Worm (Caenorhabditis elegans) whole organism, late embryonic: ENCODE results near the gene sftd-3.

Source experiments
- C38D4.7 ChIP-seq: fragments of 200-800 bp; sonication (Bioruptor generic); optimal IDR thresholded peaks from 2 replicates; lab custom pipeline; 2018; ENCODE audit warnings: mild to moderate bottlenecking, missing genetic modification characterization, moderate library complexity, missing compliant biosample characterization
- T23F11.4 ChIP-seq: fragments of 200-800 bp; sonication (Bioruptor generic); optimal IDR thresholded peaks from 2 replicates; lab custom pipeline; 2018; ENCODE audit warnings: mild to moderate bottlenecking, missing genetic modification characterization, missing compliant biosample characterization
- Y22D7AL.16 ChIP-seq: sonication (generic microtip); optimal IDR thresholded peaks from 2 replicates; lab custom pipeline; 2016; ENCODE audit warnings: missing genetic modification characterization, missing compliant biosample characterization
- ama-1 ChIP-seq: fragments of 150-350 bp; optimal IDR thresholded peaks from 2 replicates; lab custom pipeline; 2014
- ceh-14 ChIP-seq: sonication (generic microtip); optimal IDR thresholded peaks from 2 replicates; lab custom pipeline; 2016; ENCODE audit warnings: missing genotype, missing genetic modification characterization, missing compliant biosample characterization
- ceh-18 ChIP-seq: sonication (generic microtip); optimal IDR thresholded peaks from 2 replicates; lab custom pipeline; 2016; ENCODE audit warnings: missing genetic modification characterization, missing compliant biosample characterization
- ceh-19 ChIP-seq: fragments of 200-800 bp; sonication (Bioruptor generic); optimal IDR thresholded peaks from 2 replicates; lab custom pipeline; 2018; ENCODE audit warnings: mild to moderate bottlenecking, missing genetic modification characterization, missing compliant biosample characterization
- ceh-22 ChIP-seq: sonication (generic microtip); optimal IDR thresholded peaks from 2 replicates; lab custom pipeline; 2017; ENCODE audit warnings: missing biosample characterization, missing genetic modification characterization
- ceh-31 ChIP-seq: sonication (generic microtip); optimal IDR thresholded peaks from 2 replicates; lab custom pipeline; 2016; ENCODE audit warnings: missing genetic modification characterization, missing compliant biosample characterization
- ceh-34 ChIP-seq: sonication (generic microtip); optimal IDR thresholded peaks from 2 replicates; lab custom pipeline; 2016; ENCODE audit warnings: mild to moderate bottlenecking, missing genetic modification characterization, missing compliant biosample characterization
- ceh-45 ChIP-seq: fragments of 200-800 bp; sonication (Bioruptor generic); IDR thresholded peaks from 2 replicates; pipeline ENCODE4 v1.3.6; 2022; ENCODE audit warnings: missing genetic modification reagents, missing genetic modification characterization, missing compliant biosample characterization
- ceh-9 ChIP-seq: sonication (generic microtip); optimal IDR thresholded peaks from 2 replicates; lab custom pipeline; 2016; ENCODE audit warnings: mild to moderate bottlenecking, missing genetic modification characterization, inconsistent platforms, missing compliant biosample characterization
- dve-1 ChIP-seq: sonication (generic microtip); optimal IDR thresholded peaks from 2 replicates; lab custom pipeline; 2017; ENCODE audit warnings: antibody characterized with exemption, mild to moderate bottlenecking, missing genetic modification characterization, missing compliant biosample characterization
- ets-4 ChIP-seq: sonication (generic microtip); optimal IDR thresholded peaks from 2 replicates; lab custom pipeline; 2016; ENCODE audit warnings: missing genetic modification characterization, missing compliant biosample characterization
- eyg-1 ChIP-seq: sonication (generic microtip); optimal IDR thresholded peaks from 2 replicates; lab custom pipeline; 2016; ENCODE audit warnings: missing genotype, missing genetic modification characterization, missing compliant biosample characterization
- fax-1 ChIP-seq: sonication (generic microtip); optimal IDR thresholded peaks from 2 replicates; lab custom pipeline; 2016; ENCODE audit warnings: missing genotype, missing genetic modification characterization, missing compliant biosample characterization
- hlh-13 ChIP-seq: fragments of 200-800 bp; sonication (Bioruptor generic); optimal IDR thresholded peaks from 2 replicates; lab custom pipeline; 2018; ENCODE audit warnings: mild to moderate bottlenecking, missing genetic modification characterization, missing compliant biosample characterization
- hlh-15 ChIP-seq: sonication (generic microtip); optimal IDR thresholded peaks from 2 replicates; lab custom pipeline; 2016; ENCODE audit warnings: missing genetic modification characterization, missing compliant biosample characterization
- hlh-8 ChIP-seq: sonication (generic microtip); optimal IDR thresholded peaks from 2 replicates; lab custom pipeline; 2016; ENCODE audit warnings: missing genotype, missing genetic modification characterization, missing compliant biosample characterization
- lim-6 ChIP-seq: sonication (generic microtip); optimal IDR thresholded peaks from 2 replicates; lab custom pipeline; 2016; ENCODE audit warnings: missing genetic modification characterization, missing compliant biosample characterization
- mec-3 ChIP-seq: sonication (generic microtip); optimal IDR thresholded peaks from 2 replicates; lab custom pipeline; 2016; ENCODE audit warnings: borderline replicate concordance, missing genetic modification characterization, missing compliant biosample characterization
- nfya-1 ChIP-seq: sonication (generic microtip); optimal IDR thresholded peaks from 2 replicates; lab custom pipeline; 2017; ENCODE audit warnings: missing genetic modification characterization, mild to moderate bottlenecking, missing compliant biosample characterization, antibody characterized with exemption, moderate library complexity
- nhr-232 ChIP-seq: sonication (generic microtip); optimal IDR thresholded peaks from 2 replicates; lab custom pipeline; 2016; ENCODE audit warnings: missing genetic modification characterization, missing compliant biosample characterization
- pag-3 ChIP-seq: sonication (generic microtip); optimal IDR thresholded peaks from 2 replicates; lab custom pipeline; 2016; ENCODE audit warnings: missing compliant biosample characterization, missing genetic modification characterization, borderline replicate concordance
- pax-1 ChIP-seq: fragments of 150-350 bp; optimal IDR thresholded peaks from 2 replicates; lab custom pipeline; 2014; ENCODE audit warnings: missing biosample characterization, missing genetic modification characterization
- pha-2 ChIP-seq: sonication (generic microtip); optimal IDR thresholded peaks from 2 replicates; lab custom pipeline; 2017; ENCODE audit warnings: mild to moderate bottlenecking, missing genetic modification characterization, missing compliant biosample characterization
- pros-1 ChIP-seq: fragments of 150-350 bp; optimal IDR thresholded peaks from 2 replicates; lab custom pipeline; 2014; ENCODE audit warnings: missing biosample characterization, missing genetic modification reagents, missing genetic modification characterization
- rnt-1 ChIP-seq: sonication (generic microtip); optimal IDR thresholded peaks from 2 replicates; lab custom pipeline; 2016; ENCODE audit warnings: missing genetic modification characterization, missing compliant biosample characterization
- sdc-2 ChIP-seq: sonication (generic microtip); optimal IDR thresholded peaks from 2 replicates; lab custom pipeline; 2016; ENCODE audit warnings: missing genotype, missing genetic modification characterization, missing compliant biosample characterization
- sox-2 ChIP-seq: fragments of 200-800 bp; sonication (Bioruptor generic); IDR thresholded peaks from 2 replicates; pipeline ENCODE4 v1.3.6; 2022; ENCODE audit warnings: missing genetic modification reagents, missing genetic modification characterization, missing compliant biosample characterization
- tbx-7 ChIP-seq: sonication (generic microtip); optimal IDR thresholded peaks from 2 replicates; lab custom pipeline; 2016; ENCODE audit warnings: missing genotype, missing genetic modification characterization, missing compliant biosample characterization
- ttx-3 ChIP-seq: sonication (generic microtip); optimal IDR thresholded peaks from 2 replicates; lab custom pipeline; 2016; ENCODE audit warnings: missing genetic modification reagents, missing genetic modification characterization, missing compliant biosample characterization
- unc-3 ChIP-seq, 2 experiments: fragments of 200-800 bp in 1 of 2; sonication (Bioruptor generic) in 1 of 2; sonication (generic microtip) in 1 of 2; conservative IDR thresholded peaks in 1 of 2; optimal IDR thresholded peaks in 1 of 2; 2 replicates each; pipeline versions ENCODE4 v1.3.6 to Lab custom; 2016 to 2022; ENCODE audit warnings: missing compliant biosample characterization in 2 of 2, missing genetic modification characterization in 2 of 2, missing genetic modification reagents in 1 of 2
- unc-42 ChIP-seq: sonication (generic microtip); optimal IDR thresholded peaks from 2 replicates; lab custom pipeline; 2016; ENCODE audit warnings: missing genotype, missing genetic modification characterization, missing compliant biosample characterization
- unc-55 ChIP-seq: sonication (generic microtip); optimal IDR thresholded peaks from 2 replicates; lab custom pipeline; 2017; ENCODE audit warnings: missing biosample characterization, missing genetic modification reagents, missing genetic modification characterization
- zip-5 ChIP-seq: sonication (generic microtip); optimal IDR thresholded peaks from 2 replicates; lab custom pipeline; 2016; ENCODE audit warnings: missing genetic modification characterization, missing compliant biosample characterization
- ztf-16 ChIP-seq: sonication (generic microtip); optimal IDR thresholded peaks from 2 replicates; lab custom pipeline; 2017; ENCODE audit warnings: missing genetic modification characterization, missing compliant biosample characterization

Gene sftd-3

ce11 chrII:8933693-8934432, 30.1 kb downstream of the sftd-3 start, which contains the start of gene T21B10.3:
TSS of gene T21B10.3 (plus strand) at chrII:8934382.
- TF ChIP-seq hlh-8 (tag; lab: Kevin White, UChicago) (no peak), tbx-7 (tag; lab: Kevin White, UChicago) (no peak), ceh-34 (no peak), ceh-14 (tag; lab: Kevin White, UChicago) (no peak), pax-1 (tag; lab: Kevin White, UChicago) (no peak), nhr-232 (tag; lab: Kevin White, UChicago) (no peak), Y22D7AL.16 (tag; lab: Kevin White, UChicago) (no peak), zip-5 (no peak), pha-2 (no peak), C38D4.7 (GFP tag; lab: Kevin White, UChicago) (no peak), ama-1 (lab: Kevin White, UChicago) (no peak), pag-3 (no peak), mec-3 (tag; lab: Kevin White, UChicago) (no peak)

- no peak for TF ChIP-seq ztf-16 (tag; lab: Kevin White, UChicago)
- TF ChIP-seq dve-1 (tag; lab: Kevin White, UChicago): no peak
- TF ChIP-seq nfya-1 (tag; lab: Kevin White, UChicago): no peak
- TF ChIP-seq unc-3 (GFP tag; conservative IDR thresholded peaks at IDR 0.05; lab: Robert Waterston, UW): no peak
- TF ChIP-seq unc-3 (tag; optimal IDR thresholded peaks at IDR 0.05; lab: Kevin White, UChicago): no peak
- TF ChIP-seq ets-4 (tag; lab: Kevin White, UChicago): no peak
- TF ChIP-seq pax-1 (tag; lab: Kevin White, UChicago): no peak
- no peak for TF ChIP-seq T23F11.4 (GFP tag; lab: Kevin White, UChicago)
- TF ChIP-seq ceh-45 (GFP tag; lab: Robert Waterston, UW): no peak
- TF ChIP-seq ceh-22 (tag; lab: Kevin White, UChicago): no peak
- no peak for TF ChIP-seq tbx-7 (tag; lab: Kevin White, UChicago)
- TF ChIP-seq eyg-1: no peak
Measured at ce11 chrII:8932392-8932791, 31.6 kb downstream of the sftd-3 start.

- peak; percentile 9 for TF ChIP-seq sdc-2 (tag; lab: Kevin White, UChicago)
- no peak for TF ChIP-seq ceh-31 (tag; lab: Kevin White, UChicago)
- TF ChIP-seq unc-42 (tag; lab: Kevin White, UChicago): peak; percentile 29
- peak; percentile 11 for TF ChIP-seq ceh-18 (tag; lab: Kevin White, UChicago)
Measured at ce11 chrII:8931405-8932149, 32.4 kb downstream of the sftd-3 start.

ce11 chrII:8930763-8931162, 33.2 kb downstream of the sftd-3 start, which contains the start of gene enol-1:
TSS of gene enol-1 (plus strand) at chrII:8930997.
- no peak for TF ChIP-seq hlh-15 (tag; lab: Kevin White, UChicago)
- TF ChIP-seq ceh-19: no peak
- no peak for TF ChIP-seq zip-5
- no peak for TF ChIP-seq ceh-22 (tag; lab: Kevin White, UChicago)
- no peak for TF ChIP-seq pros-1
- no peak for TF ChIP-seq C38D4.7 (GFP tag; lab: Kevin White, UChicago)
- TF ChIP-seq hlh-8 (tag; lab: Kevin White, UChicago): no peak
- no peak for TF ChIP-seq tbx-7 (tag; lab: Kevin White, UChicago)
- no peak for TF ChIP-seq ets-4 (tag; lab: Kevin White, UChicago)
- no peak for TF ChIP-seq rnt-1 (tag; lab: Kevin White, UChicago)
- TF ChIP-seq mec-3 (tag; lab: Kevin White, UChicago): no peak

- TF ChIP-seq ceh-9 (tag; lab: Kevin White, UChicago) (no peak), unc-42 (tag; lab: Kevin White, UChicago) (no peak), eyg-1 (no peak), hlh-8 (tag; lab: Kevin White, UChicago) (no peak), sox-2 (GFP tag; lab: Robert Waterston, UW) (no peak), zip-5 (no peak), ceh-31 (tag; lab: Kevin White, UChicago) (no peak), nhr-232 (tag; lab: Kevin White, UChicago) (no peak), ttx-3 (tag; lab: Kevin White, UChicago) (no peak), unc-55 (no peak), mec-3 (tag; lab: Kevin White, UChicago) (no peak), fax-1 (tag; lab: Kevin White, UChicago) (no peak), ceh-19 (no peak), hlh-13 (GFP tag; lab: Kevin White, UChicago) (no peak), nfya-1 (tag; lab: Kevin White, UChicago) (no peak), lim-6 (tag; lab: Kevin White, UChicago) (no peak), ztf-16 (tag; lab: Kevin White, UChicago) (no peak), rnt-1 (tag; lab: Kevin White, UChicago) (no peak)
Measured at ce11 chrII:8929771-8930170, 34.2 kb downstream of the sftd-3 start, which contains the start of gene mrpl-50. TSS of gene mrpl-50 (plus strand) at chrII:8929841.
